Worm (Caenorhabditis elegans) whole organism, L4/young adult: ENCODE data around the gene K10C2.12.

Experiments used
- W03F9.2 ChIP-seq: fragments of 150-350 bp; optimal IDR thresholded peaks from 2 replicates; lab custom pipeline; 2014; ENCODE audit warnings: missing biosample characterization, missing genetic modification characterization
- dao-5 ChIP-seq: sonication (generic microtip); optimal IDR thresholded peaks from 2 replicates; lab custom pipeline; 2016; ENCODE audit warnings: missing genotype, missing genetic modification characterization, moderate library complexity, missing compliant biosample characterization
- him-1 ChIP-seq: sonication (generic microtip); optimal IDR thresholded peaks from 2 replicates; lab custom pipeline; 2016; ENCODE audit warnings: missing genotype, missing genetic modification reagents, missing genetic modification characterization, missing compliant biosample characterization

DNA sequence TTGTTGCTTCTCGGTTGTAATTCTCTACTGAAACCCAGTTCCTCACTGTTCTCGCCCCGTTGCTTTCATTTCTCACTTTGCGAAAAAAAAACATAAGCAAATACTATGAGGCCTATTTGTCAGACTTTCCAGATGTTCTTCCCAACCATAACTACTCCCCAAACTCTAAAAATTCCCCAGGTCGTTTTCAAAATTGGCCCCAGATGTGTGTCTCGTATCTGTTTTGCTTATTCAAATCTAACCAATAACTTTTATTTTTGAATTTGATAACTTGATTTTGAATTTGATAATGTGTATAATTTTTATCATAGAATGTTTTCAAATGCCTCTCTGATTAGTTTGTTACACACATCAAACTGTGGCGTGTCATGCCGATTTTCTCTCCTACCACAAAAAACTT, 12.8 kb downstream of the K10C2.12 start:
- TF ChIP-seq him-1 = no peak
- TF ChIP-seq W03F9.2 (tag; lab: Kevin White, UChicago) = no peak
- no peak for TF ChIP-seq dao-5
